Worm (Caenorhabditis elegans) whole organism, young adult: Measurements from ENCODE around the gene madd-3.

ENCODE experiments used
- B0035.1 ChIP-seq: sonication (generic microtip); optimal IDR thresholded peaks from 2 replicates; lab custom pipeline; 2016; ENCODE audit warnings: missing genetic modification characterization, mild to moderate bottlenecking, missing compliant biosample characterization, missing genotype, missing genetic modification reagents
- D2030.7 ChIP-seq: fragments of 200-800 bp; sonication (Bioruptor generic); IDR thresholded peaks from 2 replicates; pipeline ENCODE4 v1.3.6; 2022; ENCODE audit warnings: missing genetic modification reagents, missing genetic modification characterization, missing compliant biosample characterization
- F10E7.11 ChIP-seq: sonication (generic microtip); optimal IDR thresholded peaks from 2 replicates; lab custom pipeline; 2017; ENCODE audit warnings: mild to moderate bottlenecking, missing genetic modification characterization, moderate library complexity, missing compliant biosample characterization
- F52B5.7 ChIP-seq: sonication (generic microtip); optimal IDR thresholded peaks from 2 replicates; lab custom pipeline; 2016; ENCODE audit warnings: mild to moderate bottlenecking, missing genetic modification characterization, missing compliant biosample characterization
- K12H6.12 ChIP-seq: fragments of 200-800 bp; sonication (Bioruptor generic); optimal IDR thresholded peaks from 2 replicates; lab custom pipeline; 2018; ENCODE audit warnings: mild to moderate bottlenecking, missing genetic modification characterization, missing compliant biosample characterization
- ZK185.1 ChIP-seq: sonication (generic microtip); optimal IDR thresholded peaks from 2 replicates; lab custom pipeline; 2016; ENCODE audit warnings: mild to moderate bottlenecking, missing genetic modification characterization, missing compliant biosample characterization; ENCODE audit not compliant: poor library complexity, severe bottlenecking
- aptf-3 ChIP-seq: fragments of 200-800 bp; sonication (Bioruptor generic); IDR thresholded peaks from 2 replicates; pipeline ENCODE4 v1.3.6; 2022; ENCODE audit warnings: missing genetic modification characterization, missing compliant biosample characterization
- attf-5 ChIP-seq: fragments of 200-800 bp; sonication (Bioruptor generic); optimal IDR thresholded peaks from 2 replicates; lab custom pipeline; 2018; ENCODE audit warnings: mild to moderate bottlenecking, missing genetic modification characterization, missing compliant biosample characterization
- attf-6 ChIP-seq: fragments of 200-800 bp; sonication (Bioruptor generic); IDR thresholded peaks from 2 replicates; pipeline ENCODE4 v1.3.6; 2022; ENCODE audit warnings: missing genetic modification reagents, missing genetic modification characterization, missing compliant biosample characterization
- ceh-58 ChIP-seq: fragments of 200-800 bp; sonication (Bioruptor generic); IDR thresholded peaks from 2 replicates; pipeline ENCODE4 v1.3.6; 2022; ENCODE audit warnings: missing genetic modification characterization, missing compliant biosample characterization
- ceh-91 ChIP-seq: fragments of 200-800 bp; sonication (Bioruptor generic); IDR thresholded peaks from 2 replicates; pipeline ENCODE4 v1.3.6; 2022; ENCODE audit warnings: missing genetic modification reagents, missing genetic modification characterization, missing compliant biosample characterization
- die-1 ChIP-seq: sonication (generic microtip); optimal IDR thresholded peaks from 2 replicates; lab custom pipeline; 2016; ENCODE audit warnings: missing genotype, mild to moderate bottlenecking, missing genetic modification characterization, missing compliant biosample characterization
- fkh-3 ChIP-seq: sonication (generic microtip); optimal IDR thresholded peaks from 2 replicates; lab custom pipeline; 2016; ENCODE audit warnings: mild to moderate bottlenecking, missing genetic modification characterization, missing compliant biosample characterization
- hmg-20 ChIP-seq: fragments of 200-800 bp; sonication (Bioruptor generic); IDR thresholded peaks from 2 replicates; pipeline ENCODE4 v1.3.6; 2022; ENCODE audit warnings: missing genetic modification reagents, missing genetic modification characterization, missing compliant biosample characterization
- hrde-1 ChIP-seq: sonication (generic microtip); optimal IDR thresholded peaks from 2 replicates; lab custom pipeline; 2016; ENCODE audit warnings: missing genetic modification characterization, mild to moderate bottlenecking, missing compliant biosample characterization, moderate library complexity, missing genotype, missing genetic modification reagents, borderline replicate concordance
- lag-1 ChIP-seq: fragments of 200-800 bp; sonication (Bioruptor generic); IDR thresholded peaks from 2 replicates; pipeline ENCODE4 v1.3.6; 2022; ENCODE audit warnings: missing genetic modification reagents, missing genetic modification characterization, missing compliant biosample characterization
- lin-54 ChIP-seq: fragments of 200-800 bp; sonication (Bioruptor generic); optimal IDR thresholded peaks from 2 replicates; lab custom pipeline; 2018; ENCODE audit warnings: mild to moderate bottlenecking, missing genetic modification characterization, missing compliant biosample characterization
- lir-1 ChIP-seq: fragments of 200-800 bp; sonication (Bioruptor generic); conservative IDR thresholded peaks from 2 replicates; pipeline ENCODE4 v1.3.6; 2022; ENCODE audit warnings: missing genetic modification reagents, missing genetic modification characterization, missing compliant biosample characterization
- lsl-1 ChIP-seq: fragments of 200-800 bp; sonication (Bioruptor generic); optimal IDR thresholded peaks from 2 replicates; lab custom pipeline; 2018; ENCODE audit warnings: mild to moderate bottlenecking, missing genetic modification characterization, moderate library complexity, missing compliant biosample characterization
- madf-10 ChIP-seq: sonication (generic microtip); optimal IDR thresholded peaks from 2 replicates; lab custom pipeline; 2016; ENCODE audit warnings: mild to moderate bottlenecking, missing genetic modification characterization, missing compliant biosample characterization
- madf-6 ChIP-seq: fragments of 200-800 bp; sonication (Bioruptor generic); IDR thresholded peaks from 2 replicates; pipeline ENCODE4 v1.3.6; 2022; ENCODE audit warnings: missing genetic modification reagents, missing genetic modification characterization, missing compliant biosample characterization
- nfya-1 ChIP-seq: sonication (generic microtip); optimal IDR thresholded peaks from 2 replicates; lab custom pipeline; 2017; ENCODE audit warnings: antibody characterized with exemption, missing compliant biosample characterization, missing genetic modification characterization, borderline replicate concordance; ENCODE audit not compliant: insufficient read depth
- nfyb-1 ChIP-seq: fragments of 200-800 bp; sonication (Bioruptor generic); IDR thresholded peaks from 2 replicates; pipeline ENCODE4 v1.3.6; 2022; ENCODE audit warnings: missing genetic modification reagents, missing genetic modification characterization, missing compliant biosample characterization
- nhr-120 ChIP-seq: fragments of 200-800 bp; sonication (Bioruptor generic); IDR thresholded peaks from 2 replicates; pipeline ENCODE4 v1.3.6; 2022; ENCODE audit warnings: missing genetic modification characterization, missing compliant biosample characterization
- nhr-179 ChIP-seq: sonication (generic microtip); optimal IDR thresholded peaks from 2 replicates; lab custom pipeline; 2016; ENCODE audit warnings: mild to moderate bottlenecking, missing genetic modification characterization, missing compliant biosample characterization
- pbrm-1 ChIP-seq: fragments of 200-800 bp; sonication (Bioruptor generic); IDR thresholded peaks from 2 replicates; pipeline ENCODE4 v1.3.6; 2022; ENCODE audit warnings: missing genetic modification reagents, missing genetic modification characterization, missing compliant biosample characterization
- rcor-1 ChIP-seq: fragments of 200-800 bp; sonication (Bioruptor generic); IDR thresholded peaks from 2 replicates; pipeline ENCODE4 v1.3.6; 2022; ENCODE audit warnings: missing genetic modification reagents, missing genetic modification characterization, missing compliant biosample characterization
- rec-8 ChIP-seq, 2 experiments: sonication (generic microtip); optimal IDR thresholded peaks; 2 replicates each; lab custom pipeline; 2016; ENCODE audit warnings: mild to moderate bottlenecking in 2 of 2, missing genetic modification characterization in 2 of 2, missing genetic modification reagents in 2 of 2, missing genotype in 2 of 2, missing biosample characterization in 1 of 2, missing compliant biosample characterization in 1 of 2, moderate library complexity in 1 of 2
- repo-1 ChIP-seq: sonication (generic microtip); optimal IDR thresholded peaks from 2 replicates; lab custom pipeline; 2017; ENCODE audit warnings: mild to moderate bottlenecking, missing genetic modification characterization, missing compliant biosample characterization
- rpc-1 ChIP-seq, 2 experiments: fragments of 150-350 bp in 1 of 2; sonication (generic microtip) in 1 of 2; optimal IDR thresholded peaks; 2 replicates each; lab custom pipeline; 2014 to 2018; ENCODE audit warnings: missing biosample characterization in 1 of 2, missing genetic modification characterization in 1 of 2, missing genetic modification reagents in 1 of 2, missing genotype in 1 of 2
- sdz-38 ChIP-seq: sonication (generic microtip); optimal IDR thresholded peaks from 2 replicates; lab custom pipeline; 2016; ENCODE audit warnings: missing genotype, missing genetic modification characterization, missing compliant biosample characterization
- snpc-1.1 ChIP-seq: sonication (generic microtip); optimal IDR thresholded peaks from 2 replicates; lab custom pipeline; 2017; ENCODE audit warnings: missing genetic modification characterization, mild to moderate bottlenecking, missing compliant biosample characterization, antibody characterized with exemption, moderate library complexity, missing genotype, missing genetic modification reagents; ENCODE audit not compliant: insufficient read depth
- sptf-2 ChIP-seq: fragments of 200-800 bp; sonication (Bioruptor generic); optimal IDR thresholded peaks from 2 replicates; lab custom pipeline; 2018; ENCODE audit warnings: mild to moderate bottlenecking, missing genetic modification characterization, missing compliant biosample characterization
- zfh-2 ChIP-seq: fragments of 200-800 bp; sonication (Bioruptor generic); conservative IDR thresholded peaks from 2 replicates; pipeline ENCODE4 v1.3.6; 2022; ENCODE audit warnings: missing genetic modification reagents, missing genetic modification characterization, missing compliant biosample characterization
- ztf-25 ChIP-seq: fragments of 200-800 bp; sonication (Bioruptor generic); IDR thresholded peaks from 2 replicates; pipeline ENCODE4 v1.3.6; 2022; ENCODE audit warnings: missing genetic modification reagents, missing genetic modification characterization, missing compliant biosample characterization
- ztf-26 ChIP-seq: sonication (generic microtip); optimal IDR thresholded peaks from 2 replicates; lab custom pipeline; 2017; ENCODE audit warnings: missing genetic modification characterization, missing compliant biosample characterization

Gene madd-3

DNA sequence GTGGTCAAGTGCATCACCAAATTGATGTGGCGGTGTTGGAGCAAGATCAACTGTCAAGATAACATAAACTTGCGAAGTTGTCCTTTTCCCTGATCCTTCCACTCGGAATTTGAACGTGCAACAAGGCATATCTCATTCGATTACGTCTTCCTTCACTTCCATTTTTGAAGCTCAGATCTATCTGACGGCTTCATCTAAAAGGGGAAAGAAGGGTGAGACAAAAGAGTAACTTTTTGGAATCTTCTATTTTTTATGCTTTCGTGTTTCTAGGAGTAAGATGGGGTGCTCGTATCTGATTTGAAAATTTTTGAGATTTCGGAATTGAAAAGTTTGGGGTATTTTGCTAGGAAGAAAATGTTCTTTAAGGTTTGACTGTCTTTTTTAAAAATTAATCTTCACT lies 29.3 kb downstream of the madd-3 start:
- TF ChIP-seq pbrm-1 (GFP tag; lab: Robert Waterston, UW): no peak
- TF ChIP-seq, all 124 proteins: peak for 0

DNA sequence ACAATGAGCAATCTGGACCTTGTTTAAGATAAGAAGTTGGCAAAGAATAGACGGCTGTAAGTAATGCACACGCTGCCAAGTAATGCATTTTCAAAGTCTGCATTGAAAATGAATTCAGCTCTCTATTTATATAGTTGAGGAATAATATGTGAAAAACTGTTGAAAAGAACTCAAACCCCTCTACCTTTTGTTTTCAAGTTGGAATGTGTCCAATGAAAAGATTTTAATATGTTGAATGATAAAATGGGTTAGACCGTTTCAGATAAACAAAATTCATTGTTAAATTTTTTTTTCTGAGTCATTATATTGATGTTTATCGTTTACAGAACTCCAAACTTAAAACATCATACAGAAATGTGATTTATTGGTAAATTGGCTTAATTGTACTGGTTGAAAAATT lies 33.0 kb downstream of the madd-3 start, which contains the start of gene E02H4.8:
Gene E02H4.8, minus strand, starts transcription at position 101 of the 400 bp plus-strand sequence.
- TF ChIP-seq madf-10 (tag; lab: Kevin White, UChicago): no peak
- no peak for TF ChIP-seq hrde-1 (tag; lab: Kevin White, UChicago)
- TF ChIP-seq madf-6 (GFP tag; lab: Robert Waterston, UW): no peak
- TF ChIP-seq nfya-1 (tag; lab: Kevin White, UChicago): no peak
- TF ChIP-seq nfyb-1 (GFP tag; lab: Robert Waterston, UW): no peak
- TF ChIP-seq lag-1 (GFP tag; lab: Robert Waterston, UW): no peak
- no peak for TF ChIP-seq attf-5 (GFP tag; lab: Kevin White, UChicago)
- TF ChIP-seq sptf-2 (GFP tag; lab: Kevin White, UChicago): no peak
- no peak for TF ChIP-seq lsl-1
- no peak for TF ChIP-seq aptf-3
- no peak for TF ChIP-seq die-1
- no peak for TF ChIP-seq ztf-26 (tag; lab: Kevin White, UChicago)
- TF ChIP-seq ZK185.1: no peak

DNA sequence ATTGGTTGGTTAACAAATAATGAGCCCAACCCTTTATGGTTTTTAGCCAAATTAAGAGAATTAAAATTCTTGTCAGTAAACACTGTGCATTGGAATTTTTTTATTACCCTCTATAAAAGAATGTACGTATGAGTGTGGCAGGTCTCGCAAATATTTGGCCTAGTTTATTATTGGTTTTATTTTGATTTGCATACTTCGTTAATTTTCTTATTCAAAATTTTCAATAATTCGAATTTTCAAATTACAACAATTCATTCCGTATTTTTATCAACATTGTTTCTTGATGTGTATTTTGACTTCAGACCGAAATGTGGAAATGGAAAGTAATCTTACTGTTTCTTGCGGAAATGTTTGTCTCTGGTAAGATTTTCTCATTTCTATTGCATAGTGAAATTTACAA lies 38.8 kb downstream of the madd-3 start, which contains the start of gene E02H4.4:
Gene E02H4.4, plus strand, starts transcription at position 301 of the 400 bp plus-strand sequence.
- TF ChIP-seq sdz-38: no peak
- TF ChIP-seq ztf-25 (GFP tag; lab: Robert Waterston, UW): no peak
- TF ChIP-seq rcor-1 (GFP tag; lab: Robert Waterston, UW): no peak
- TF ChIP-seq, all 124 proteins: peak for 0

DNA sequence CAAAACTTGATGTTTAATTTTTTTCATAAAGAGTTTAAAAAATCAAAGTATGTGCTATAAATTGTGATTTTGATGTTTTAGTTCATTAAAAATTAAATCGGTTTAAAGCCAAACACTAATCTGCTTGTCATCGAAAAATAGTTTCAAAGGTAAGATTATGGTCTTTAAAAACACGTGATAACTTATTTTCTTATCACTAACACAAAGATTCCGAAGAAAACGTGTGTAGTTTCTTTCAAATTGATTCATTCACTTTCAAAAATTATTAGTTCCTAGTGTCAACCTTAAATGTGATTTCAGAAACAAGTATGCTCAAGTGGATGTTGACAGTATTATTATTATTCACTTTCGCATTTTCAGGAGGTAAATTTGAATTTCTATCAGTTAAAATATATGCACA lies 40.5 kb downstream of the madd-3 start, which contains the start of gene E02H4.7:
Gene E02H4.7, plus strand, starts transcription at position 301 of the 400 bp plus-strand sequence.
- no peak for TF ChIP-seq F10E7.11
- TF ChIP-seq ztf-25 (GFP tag; lab: Robert Waterston, UW): no peak
- no peak for TF ChIP-seq zfh-2 (GFP tag; lab: Robert Waterston, UW)
- no peak for TF ChIP-seq lag-1 (GFP tag; lab: Robert Waterston, UW)
- no peak for TF ChIP-seq attf-6 (GFP tag; lab: Robert Waterston, UW)
- TF ChIP-seq repo-1: no peak
- TF ChIP-seq lir-1: no peak
- TF ChIP-seq hmg-20: no peak
- no peak for TF ChIP-seq lsl-1
- no peak for TF ChIP-seq D2030.7 (GFP tag; lab: Robert Waterston, UW)
- no peak for TF ChIP-seq lin-54 (GFP tag; lab: Kevin White, UChicago)
- no peak for TF ChIP-seq ZK185.1
- TF ChIP-seq nhr-179 (tag; lab: Kevin White, UChicago): no peak
- no peak for TF ChIP-seq K12H6.12 (tag; lab: Kevin White, UChicago)
- no peak for TF ChIP-seq madf-6 (GFP tag; lab: Robert Waterston, UW)
- no peak for TF ChIP-seq ceh-58 (GFP tag; lab: Robert Waterston, UW)

DNA sequence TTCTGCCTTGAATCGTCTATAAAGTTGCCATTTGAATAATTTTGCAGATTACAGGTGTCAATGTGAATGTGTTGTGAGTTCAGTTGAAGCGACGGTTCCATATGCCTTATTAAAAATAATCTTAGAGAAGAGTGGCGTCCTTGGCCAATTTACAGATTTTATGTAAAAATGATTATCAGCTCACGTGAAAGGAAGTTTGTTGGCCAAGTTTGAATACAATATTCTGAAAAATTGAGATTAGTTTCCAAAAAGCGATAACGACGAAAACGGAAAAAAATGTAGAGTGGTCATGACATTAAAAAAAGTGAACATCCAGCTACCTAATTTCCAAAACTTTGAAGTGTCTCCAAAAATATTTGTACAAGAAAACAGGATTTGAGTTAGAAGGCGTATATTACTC lies 41.4 kb downstream of the madd-3 start, which contains the start of gene E02H4.5:
Gene E02H4.5, minus strand, starts transcription at position 101 of the 400 bp plus-strand sequence.
- TF ChIP-seq snpc-1.1: no peak
- TF ChIP-seq nhr-120 (GFP tag; lab: Robert Waterston, UW): no peak
- TF ChIP-seq rec-8 (tag; optimal IDR thresholded peaks at IDR 0.05; lab: Kevin White, UChicago): no peak
- no peak for TF ChIP-seq fkh-3 (tag; lab: Kevin White, UChicago)
- no peak for TF ChIP-seq rpc-1 (optimal IDR thresholded peaks at IDR 0.05; lab: Kevin White, UChicago)
- no peak for TF ChIP-seq rpc-1 (tag; optimal IDR thresholded peaks at IDR 0.05; lab: Kevin White, UChicago)
- no peak for TF ChIP-seq F52B5.7 (tag; lab: Kevin White, UChicago)
- no peak for TF ChIP-seq hmg-20
- no peak for TF ChIP-seq ceh-91 (GFP tag; lab: Robert Waterston, UW)
- no peak for TF ChIP-seq B0035.1 (tag; lab: Kevin White, UChicago)
